Fruit fly (Drosophila melanogaster) whole organism, embryonic: ENCODE results near the gene CG15322.
"Not testable (repeated sequence)": the region's sequence is repeated elsewhere in the genome, so short reads cannot be mapped to it uniquely, and the experiment has no call there.

Source experiments
- CG10431 ChIP-seq: fragments of 200-800 bp; sonication (Bioruptor generic); optimal IDR thresholded peaks from 3 replicates; lab custom pipeline; 2018; ENCODE audit warnings: missing biosample characterization, mild to moderate bottlenecking, missing genetic modification characterization
- CG11695 ChIP-seq: fragments of 200-800 bp; sonication (Bioruptor generic); IDR thresholded peaks from 3 replicates; pipeline ENCODE4 v1.3.6; 2022; ENCODE audit warnings: missing biosample characterization, missing genetic modification characterization
- CG15011 ChIP-seq: fragments of 200-800 bp; sonication (Bioruptor generic); optimal IDR thresholded peaks from 3 replicates; lab custom pipeline; 2018; ENCODE audit warnings: missing biosample characterization, mild to moderate bottlenecking, missing genetic modification characterization
- CG15073 ChIP-seq: fragments of 200-800 bp; sonication (Bioruptor generic); optimal IDR thresholded peaks from 2 replicates; lab custom pipeline; 2016; ENCODE audit warnings: missing biosample characterization, missing genetic modification characterization
- CG17612 ChIP-seq: fragments of 200-800 bp; sonication (Bioruptor generic); IDR thresholded peaks from 2 replicates; pipeline ENCODE4 v1.3.6; 2022; ENCODE audit warnings: missing biosample characterization, missing genetic modification characterization
- CG18476 ChIP-seq: fragments of 200-800 bp; sonication (Bioruptor generic); optimal IDR thresholded peaks from 2 replicates; lab custom pipeline; 2016; ENCODE audit warnings: missing biosample characterization, mild to moderate bottlenecking, missing genetic modification characterization
- CG2120 ChIP-seq: fragments of 200-800 bp; sonication (Bioruptor generic); optimal IDR thresholded peaks from 3 replicates; lab custom pipeline; 2016; ENCODE audit warnings: missing biosample characterization, missing genetic modification characterization
- CG2199 ChIP-seq: fragments of 200-800 bp; sonication (Bioruptor generic); IDR thresholded peaks from 3 replicates; pipeline ENCODE4 v1.3.6; 2022; ENCODE audit warnings: missing biosample characterization, missing genetic modification characterization
- CG30403 ChIP-seq: fragments of 200-800 bp; sonication (Bioruptor generic); optimal IDR thresholded peaks from 3 replicates; lab custom pipeline; 2016; ENCODE audit warnings: missing biosample characterization, missing genetic modification characterization
- CG32532 ChIP-seq: fragments of 200-800 bp; sonication (Bioruptor generic); IDR thresholded peaks from 2 replicates; pipeline ENCODE4 v1.3.6; 2022; ENCODE audit warnings: missing biosample characterization, missing genetic modification characterization
- CG32772 ChIP-seq: fragments of 200-800 bp; sonication (Bioruptor generic); IDR thresholded peaks from 2 replicates; pipeline ENCODE4 v1.3.6; 2022; ENCODE audit warnings: missing biosample characterization, missing genetic modification characterization
- CG3281 ChIP-seq: fragments of 200-800 bp; sonication (Bioruptor generic); optimal IDR thresholded peaks from 3 replicates; lab custom pipeline; 2017; ENCODE audit warnings: missing biosample characterization, mild to moderate bottlenecking, missing genetic modification characterization
- CG33213 ChIP-seq: fragments of 200-800 bp; sonication (Bioruptor generic); optimal IDR thresholded peaks from 3 replicates; lab custom pipeline; 2016; ENCODE audit warnings: missing biosample characterization, missing genetic modification characterization
- CG33557 ChIP-seq: fragments of 200-800 bp; sonication (Bioruptor generic); optimal IDR thresholded peaks from 2 replicates; lab custom pipeline; 2019; ENCODE audit warnings: missing biosample characterization, mild to moderate bottlenecking, missing genetic modification characterization, moderate library complexity
- CG3407 ChIP-seq: fragments of 200-800 bp; sonication (Bioruptor generic); optimal IDR thresholded peaks from 2 replicates; lab custom pipeline; 2018; ENCODE audit warnings: missing biosample characterization, mild to moderate bottlenecking, missing genetic modification characterization
- CG4820 ChIP-seq: fragments of 200-800 bp; sonication (Bioruptor generic); optimal IDR thresholded peaks from 3 replicates; lab custom pipeline; 2016; ENCODE audit warnings: missing biosample characterization, missing genetic modification characterization
- CG6854 ChIP-seq: fragments of 200-800 bp; sonication (Bioruptor generic); optimal IDR thresholded peaks from 3 replicates; lab custom pipeline; 2017; ENCODE audit warnings: missing biosample characterization, mild to moderate bottlenecking, missing genetic modification characterization
- CG7839 ChIP-seq: fragments of 200-800 bp; sonication (Bioruptor generic); optimal IDR thresholded peaks from 3 replicates; lab custom pipeline; 2018; ENCODE audit warnings: missing biosample characterization, mild to moderate bottlenecking, missing genetic modification characterization, moderate library complexity
- CG9932 ChIP-seq: fragments of 200-800 bp; sonication (Bioruptor generic); IDR thresholded peaks from 2 replicates; pipeline ENCODE4 v1.3.6; 2022; ENCODE audit warnings: missing biosample characterization, missing genetic modification characterization
- CHES-1-like ChIP-seq: fragments of 200-800 bp; sonication (Bioruptor generic); optimal IDR thresholded peaks from 2 replicates; lab custom pipeline; 2016; ENCODE audit warnings: missing biosample characterization, missing genetic modification characterization
- CkIIα-i1 ChIP-seq: fragments of 200-800 bp; sonication (Bioruptor generic); IDR thresholded peaks from 2 replicates; pipeline ENCODE4 v1.3.6; 2022; ENCODE audit warnings: missing biosample characterization, missing genetic modification characterization
- CoRest ChIP-seq: fragments of 200-800 bp; sonication (Bioruptor generic); optimal IDR thresholded peaks from 3 replicates; lab custom pipeline; 2018; ENCODE audit warnings: missing biosample characterization, mild to moderate bottlenecking, missing genetic modification characterization, moderate library complexity
- Eip74EF ChIP-seq, 2 experiments: fragments of 200-800 bp in 1 of 2; fragments of >200 bp in 1 of 2; sonication (Bioruptor generic) in 1 of 2; optimal IDR thresholded peaks; 2 replicates each; lab custom pipeline; 2017 to 2019; ENCODE audit warnings: missing biosample characterization in 2 of 2, missing genetic modification characterization in 2 of 2, mild to moderate bottlenecking in 1 of 2, moderate library complexity in 1 of 2
- Hmr ChIP-seq: fragments of 200-800 bp; sonication (Bioruptor generic); optimal IDR thresholded peaks from 3 replicates; lab custom pipeline; 2017; ENCODE audit warnings: mild to moderate bottlenecking, missing biosample characterization, missing genetic modification reagents, missing genetic modification characterization
- MBD-R2 ChIP-seq: fragments of 200-800 bp; sonication (Bioruptor generic); IDR thresholded peaks from 2 replicates; pipeline ENCODE4 v1.3.6; 2022; ENCODE audit warnings: missing biosample characterization, missing genetic modification characterization
- Meics ChIP-seq: fragments of 200-800 bp; sonication (Bioruptor generic); optimal IDR thresholded peaks from 2 replicates; lab custom pipeline; 2017; ENCODE audit warnings: missing biosample characterization, mild to moderate bottlenecking, missing genetic modification characterization
- Myb ChIP-seq: fragments of 200-800 bp; sonication (Bioruptor generic); optimal IDR thresholded peaks from 2 replicates; lab custom pipeline; 2016; ENCODE audit warnings: missing biosample characterization, missing genetic modification characterization
- NfI ChIP-seq: fragments of 200-800 bp; sonication (Bioruptor generic); optimal IDR thresholded peaks from 3 replicates; lab custom pipeline; 2018; ENCODE audit warnings: missing biosample characterization, mild to moderate bottlenecking, missing genetic modification characterization, moderate library complexity
- Ptx1 ChIP-seq: fragments of 200-800 bp; sonication (Bioruptor generic); IDR thresholded peaks from 2 replicates; pipeline ENCODE4 v1.3.6; 2022; ENCODE audit warnings: missing biosample characterization, missing genetic modification characterization
- ash1 ChIP-seq: fragments of 200-800 bp; sonication (Bioruptor generic); optimal IDR thresholded peaks from 2 replicates; lab custom pipeline; 2018; ENCODE audit warnings: missing biosample characterization, mild to moderate bottlenecking, missing genetic modification characterization
- crc ChIP-seq: fragments of 200-800 bp; sonication (Bioruptor generic); optimal IDR thresholded peaks from 2 replicates; lab custom pipeline; 2016; ENCODE audit warnings: missing biosample characterization, missing genetic modification characterization
- dan ChIP-seq: fragments of 200-800 bp; sonication (Bioruptor generic); IDR thresholded peaks from 2 replicates; pipeline ENCODE4 v1.3.6; 2022; ENCODE audit warnings: missing biosample characterization, missing genetic modification characterization
- dysf ChIP-seq: fragments of 200-800 bp; sonication (Bioruptor generic); IDR thresholded peaks from 3 replicates; pipeline ENCODE4 v1.3.6; 2022; ENCODE audit warnings: missing biosample characterization, missing genetic modification characterization
- ems ChIP-seq: fragments of 200-800 bp; sonication (Bioruptor generic); optimal IDR thresholded peaks from 3 replicates; lab custom pipeline; 2016; ENCODE audit warnings: missing biosample characterization, missing genetic modification characterization
- eve ChIP-seq, 2 experiments: fragments of >200 bp; optimal IDR thresholded peaks; 2 replicates each; lab custom pipeline; 2017; ENCODE audit warnings: missing biosample characterization in 2 of 2, missing genetic modification characterization in 2 of 2
- ftz-f1 ChIP-seq: fragments of 200-800 bp; sonication (Bioruptor generic); optimal IDR thresholded peaks from 2 replicates; lab custom pipeline; 2016; ENCODE audit warnings: missing biosample characterization, missing genetic modification characterization
- gem ChIP-seq: fragments of 200-800 bp; sonication (Bioruptor generic); optimal IDR thresholded peaks from 2 replicates; lab custom pipeline; 2019; ENCODE audit warnings: missing biosample characterization, mild to moderate bottlenecking, missing genetic modification characterization, moderate library complexity
- gt ChIP-seq: fragments of 200-800 bp; sonication (Bioruptor generic); IDR thresholded peaks from 2 replicates; pipeline ENCODE4 v1.3.6; 2022; ENCODE audit warnings: missing biosample characterization, missing genetic modification characterization
- lab ChIP-seq: fragments of 200-800 bp; sonication (Bioruptor generic); optimal IDR thresholded peaks from 3 replicates; lab custom pipeline; 2017; ENCODE audit warnings: missing biosample characterization, missing genetic modification characterization, mild to moderate bottlenecking, moderate library complexity, missing genetic modification reagents
- rib ChIP-seq: fragments of 200-800 bp; sonication (Bioruptor generic); IDR thresholded peaks from 2 replicates; pipeline ENCODE4 v1.3.6; 2022; ENCODE audit warnings: missing biosample characterization, missing genetic modification characterization
- scrt ChIP-seq: fragments of 200-800 bp; sonication (Bioruptor generic); optimal IDR thresholded peaks from 2 replicates; lab custom pipeline; 2018; ENCODE audit warnings: missing biosample characterization, mild to moderate bottlenecking, missing genetic modification characterization, moderate library complexity
- sens ChIP-seq: fragments of 200-800 bp; sonication (Bioruptor generic); peaks from one replicate; lab custom pipeline; 2016; ENCODE audit warnings: missing biosample characterization, missing genetic modification characterization
- shn ChIP-seq: fragments of 200-800 bp; sonication (Bioruptor generic); optimal IDR thresholded peaks from 3 replicates; lab custom pipeline; 2016; ENCODE audit warnings: missing biosample characterization, missing genetic modification characterization
- tgo ChIP-seq: fragments of 200-800 bp; sonication (Bioruptor generic); IDR thresholded peaks from 3 replicates; pipeline ENCODE4 v1.3.6; 2022; ENCODE audit warnings: missing biosample characterization, missing genetic modification characterization
- vnd ChIP-seq: fragments of 200-800 bp; sonication (Bioruptor generic); IDR thresholded peaks from 3 replicates; pipeline ENCODE4 v1.3.6; 2022; ENCODE audit warnings: missing biosample characterization, missing genetic modification characterization; ENCODE audit not compliant: partially characterized antibody
- wek ChIP-seq: fragments of 200-800 bp; sonication (Bioruptor generic); optimal IDR thresholded peaks from 3 replicates; lab custom pipeline; 2018; ENCODE audit warnings: missing biosample characterization, mild to moderate bottlenecking, missing genetic modification characterization, moderate library complexity
- zfh2 ChIP-seq: fragments of 200-800 bp; sonication (Bioruptor generic); optimal IDR thresholded peaks from 2 replicates; lab custom pipeline; 2016; ENCODE audit warnings: missing biosample characterization, missing genetic modification characterization

CG15322 gene

DNA sequence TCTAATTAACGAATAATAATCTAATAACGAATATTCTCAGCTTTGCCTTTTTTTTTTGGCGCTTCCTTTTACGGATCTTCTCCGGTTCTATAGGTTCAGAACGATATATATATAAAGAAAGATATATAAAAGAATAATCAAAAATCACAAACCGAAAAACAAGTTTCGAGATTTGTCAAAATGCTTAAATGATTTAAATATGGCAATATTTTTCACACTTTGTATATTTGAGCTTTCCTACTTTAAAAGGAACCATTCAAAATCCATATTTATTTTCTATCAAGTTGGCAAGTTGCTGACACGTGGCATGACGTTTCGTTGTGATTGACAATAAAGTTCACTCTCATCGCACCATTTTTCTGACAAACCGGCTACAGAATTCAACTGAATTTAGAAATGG is 7.3 kb downstream of the CG15322 start, which contains the start of gene CG34332:
Gene CG34332, plus strand, starts transcription at position 301 of the 400 bp plus-strand sequence.
- TF ChIP-seq CkIIα-i1 (GFP tag; lab: Robert Waterston, UW) (no peak), CG33213 (GFP tag; lab: Kevin White, UChicago) (no peak), gt (GFP tag; lab: Robert Waterston, UW) (no peak), zfh2 (GFP tag; lab: Kevin White, UChicago) (no peak), CG3407 (no peak), shn (no peak)

DNA sequence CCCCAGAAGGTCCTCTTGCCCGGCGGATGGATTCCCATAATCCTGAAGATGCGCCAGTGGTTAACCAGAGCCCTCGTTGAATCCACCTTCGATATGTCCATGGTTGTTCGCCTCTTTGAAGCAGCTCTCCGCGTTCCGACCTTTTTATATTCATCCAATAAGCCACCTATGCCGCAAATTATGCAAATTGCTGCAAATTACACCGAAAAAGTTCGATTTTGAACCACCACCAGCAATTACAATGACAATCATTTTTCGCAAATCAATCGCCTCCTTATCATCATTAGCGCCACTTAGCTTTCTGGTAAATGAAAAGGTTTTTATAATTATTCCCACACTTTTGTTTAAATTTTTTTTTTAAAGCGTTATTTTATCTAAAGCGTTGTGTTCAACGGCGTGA is 9.7 kb downstream of the CG15322 start, which contains the start of gene Or19a:
Gene Or19a, minus strand, starts transcription at position 101 of the 400 bp plus-strand sequence.
- not testable (repeated sequence) for TF ChIP-seq ftz-f1 (GFP tag; lab: Kevin White, UChicago); eve (GFP tag; optimal IDR thresholded peaks at IDR 0.05; lab: Kevin White, UChicago); CHES-1-like (GFP tag; lab: Kevin White, UChicago)
- TF ChIP-seq, all 482 proteins: peak for 0; not testable (repeated sequence) for 482

DNA sequence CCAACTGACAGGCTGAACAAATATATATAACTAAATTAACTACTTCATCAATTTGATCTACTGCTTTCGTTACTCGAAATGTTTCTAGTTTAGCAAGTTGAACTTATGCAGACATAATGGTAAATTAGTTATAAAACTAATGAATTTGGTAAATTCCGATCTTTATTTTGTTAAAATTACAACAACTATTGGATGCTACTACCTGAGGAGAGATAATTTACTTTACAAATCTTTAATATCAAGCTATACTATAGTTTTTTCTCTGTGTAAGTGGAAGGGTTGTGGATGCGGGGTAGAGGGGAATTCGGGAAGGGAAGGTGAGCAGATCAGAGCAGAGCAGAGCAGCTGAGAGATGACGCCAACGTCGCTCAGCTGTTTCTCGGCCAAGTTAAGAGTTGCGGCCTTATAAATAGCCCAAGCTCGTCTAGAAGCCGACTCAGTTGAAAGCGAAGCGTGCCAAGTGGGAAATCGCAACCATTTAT is 14.4 kb downstream of the CG15322 start, which contains the start of gene aspr:
Gene aspr, plus strand, starts transcription at position 432 of the 482 bp plus-strand sequence.
- TF ChIP-seq lab (GFP tag; lab: Kevin White, UChicago), result no peak
- peak; percentile 46 for TF ChIP-seq Meics
- TF ChIP-seq wek (GFP tag; lab: Kevin White, UChicago), result no peak
- peak; percentile 25 for TF ChIP-seq CoRest (tag; lab: Kevin White, UChicago)
- peak; percentile 50; the same call in 1 of the 2 replicates for TF ChIP-seq CG32532 (GFP tag; lab: Robert Waterston, UW)
- TF ChIP-seq CG4820 (GFP tag; lab: Kevin White, UChicago), result no peak
- TF ChIP-seq dan (GFP tag; lab: Robert Waterston, UW), result no peak
- no peak for TF ChIP-seq CG15011 (GFP tag; lab: Kevin White, UChicago)
- TF ChIP-seq CG6854 (GFP tag; lab: Kevin White, UChicago), result no peak
- no peak for TF ChIP-seq CG17612
- TF ChIP-seq ash1 (GFP tag; lab: Kevin White, UChicago), result no peak
- TF ChIP-seq CG33557 (GFP tag; lab: Kevin White, UChicago), result no peak
- TF ChIP-seq gem (tag; lab: Kevin White, UChicago), result peak; percentile 48
- no peak for TF ChIP-seq vnd
- TF ChIP-seq CG2120 (GFP tag; lab: Kevin White, UChicago), result peak; percentile 27
- TF ChIP-seq crc (GFP tag; lab: Kevin White, UChicago), result no peak
- no peak for TF ChIP-seq CG2199 (GFP tag; lab: Robert Waterston, UW)
- no peak for TF ChIP-seq CG10431 (GFP tag; lab: Kevin White, UChicago)
- TF ChIP-seq CG9932 (GFP tag; lab: Robert Waterston, UW), result peak; percentile 50
- no peak for TF ChIP-seq CG32772
- no peak for TF ChIP-seq Eip74EF (GFP tag; optimal IDR thresholded peaks at IDR 0.05; lab: Kevin White, UChicago)
- peak; percentile 30; the same call in 1 of the 3 replicates for TF ChIP-seq CG11695
- TF ChIP-seq Myb (GFP tag; lab: Kevin White, UChicago), result no peak
- peak; percentile 39; the same call in 1 of the 3 replicates for TF ChIP-seq dysf (GFP tag; lab: Robert Waterston, UW)
- no peak for TF ChIP-seq ems (GFP tag; lab: Kevin White, UChicago)
- 0 out of 3 replicates have a peak, but pooled peaks have one; percentile 18 for TF ChIP-seq tgo (GFP tag; lab: Robert Waterston, UW)
- TF ChIP-seq CG18476 (GFP tag; lab: Kevin White, UChicago), result no peak
- 0 out of 2 replicates have a peak, but pooled peaks have one; percentile 15 for TF ChIP-seq Ptx1 (GFP tag; lab: Robert Waterston, UW)
- TF ChIP-seq NfI (GFP tag; lab: Kevin White, UChicago), result peak; percentile 20
- TF ChIP-seq CG7839, result peak; percentile 19
- TF ChIP-seq CG15073, result no peak
- TF ChIP-seq MBD-R2, result no peak
- peak; percentile 77 for TF ChIP-seq sens (GFP tag; lab: Kevin White, UChicago)
- no peak for TF ChIP-seq scrt
- TF ChIP-seq CG30403 (GFP tag; lab: Kevin White, UChicago), result no peak
- no peak for TF ChIP-seq rib
- TF ChIP-seq CG3281 (GFP tag; lab: Kevin White, UChicago), result peak; percentile 12
- TF ChIP-seq Hmr (GFP tag; lab: Kevin White, UChicago), result peak; percentile 2
